Worm (Caenorhabditis elegans): ENCODE results near the gene str-162.

DNA sequence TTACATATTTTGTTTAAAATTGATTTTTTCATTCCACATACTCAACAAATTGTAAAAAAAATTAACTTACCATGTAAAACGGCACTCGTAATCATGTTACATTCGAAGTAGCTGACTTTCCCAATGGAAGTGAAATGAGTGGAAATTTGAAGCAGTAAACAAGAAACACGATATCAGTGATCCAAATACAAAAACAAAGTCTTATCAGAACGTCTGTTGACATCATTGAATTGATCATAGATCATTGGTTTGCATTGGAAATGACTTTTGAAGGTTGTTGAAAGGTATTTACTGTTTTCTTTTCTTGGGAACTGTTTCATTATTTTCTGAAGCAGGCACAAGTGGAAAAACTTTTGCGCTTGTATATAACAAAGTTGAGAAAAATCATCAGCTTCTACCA, 16.2 kb upstream of the str-162 start, which contains the start of gene Y9C9A.16:
- TF ChIP-seq mep-1 (tag; optimal IDR thresholded peaks at IDR 0.05) (no peak), fkh-10 (GFP tag; optimal IDR thresholded peaks at IDR 0.05) (no peak), hlh-17 (GFP tag; optimal IDR thresholded peaks at IDR 0.05; ENCODE audit: borderline replicate concordance) (no peak), pqm-1 (tag; optimal IDR thresholded peaks at IDR 0.05) (no peak), lin-39 (tag; optimal IDR thresholded peaks at IDR 0.05) (no peak), vab-15 (tag; optimal IDR thresholded peaks at IDR 0.05) (no peak), unc-130 (tag; optimal IDR thresholded peaks at IDR 0.05) (no peak), unc-62 (GFP tag; optimal IDR thresholded peaks at IDR 0.05) (no peak), lin-13 (GFP tag; optimal IDR thresholded peaks at IDR 0.05) (no peak), ceh-90 (tag; optimal IDR thresholded peaks at IDR 0.05) (no peak)

Measured in whole organism, L1 larva.